Worm (Caenorhabditis elegans) whole organism, L3 larva: Measurements from ENCODE around the gene str-47.

Experiments used
- R02D3.7 ChIP-seq: fragments of 150-350 bp; optimal IDR thresholded peaks from 2 replicates; lab custom pipeline; 2014; ENCODE audit warnings: missing biosample characterization, missing genetic modification characterization
- ZK546.5 ChIP-seq: sonication (generic microtip); optimal IDR thresholded peaks from 2 replicates; lab custom pipeline; 2017; ENCODE audit warnings: missing biosample characterization, missing genetic modification characterization
- aly-2 ChIP-seq: fragments of 150-350 bp; optimal IDR thresholded peaks from 2 replicates; lab custom pipeline; 2014; ENCODE audit warnings: missing biosample characterization, missing genetic modification characterization
- ama-1 ChIP-seq: fragments of 150-350 bp; optimal IDR thresholded peaks from 2 replicates; lab custom pipeline; 2018
- ceh-28 ChIP-seq: fragments of 150-350 bp; optimal IDR thresholded peaks from 2 replicates; lab custom pipeline; 2014; ENCODE audit warnings: missing biosample characterization, missing genetic modification reagents, missing genetic modification characterization
- daf-12 ChIP-seq: fragments of 150-350 bp; optimal IDR thresholded peaks from 2 replicates; lab custom pipeline; 2014; ENCODE audit warnings: missing biosample characterization, missing genetic modification reagents, missing genetic modification characterization
- egl-27 ChIP-seq: sonication (generic microtip); optimal IDR thresholded peaks from 4 replicates; lab custom pipeline; 2017; ENCODE audit warnings: missing biosample characterization, missing genetic modification reagents, missing genetic modification characterization
- egl-5 ChIP-seq: fragments of 150-350 bp; optimal IDR thresholded peaks from 2 replicates; lab custom pipeline; 2017; ENCODE audit warnings: missing biosample characterization, missing genetic modification reagents, missing genetic modification characterization, inconsistent platforms
- elt-1 ChIP-seq: fragments of 150-350 bp; optimal IDR thresholded peaks from 2 replicates; lab custom pipeline; 2014; ENCODE audit warnings: missing biosample characterization, missing genetic modification characterization
- elt-2 ChIP-seq: sonication (generic microtip); optimal IDR thresholded peaks from 2 replicates; lab custom pipeline; 2016; ENCODE audit warnings: missing genetic modification reagents, mild to moderate bottlenecking, missing genetic modification characterization, missing compliant biosample characterization
- elt-3 ChIP-seq, 3 experiments: fragments of 150-350 bp in 1 of 3; sonication (generic microtip) in 2 of 3; optimal IDR thresholded peaks; 2 replicates in 2 of 3; 4 replicates in 1 of 3; lab custom pipeline; 2014 to 2017; ENCODE audit warnings: missing biosample characterization in 3 of 3, missing genetic modification characterization in 3 of 3
- fkh-10 ChIP-seq: sonication (generic microtip); optimal IDR thresholded peaks from 2 replicates; lab custom pipeline; 2017; ENCODE audit warnings: missing biosample characterization, missing genetic modification reagents, missing genetic modification characterization
- hmg-11 ChIP-seq: sonication (generic microtip); optimal IDR thresholded peaks from 2 replicates; lab custom pipeline; 2016; ENCODE audit warnings: missing genetic modification characterization, missing compliant biosample characterization
- lin-15B ChIP-seq: fragments of 150-350 bp; optimal IDR thresholded peaks from 2 replicates; lab custom pipeline; 2014; ENCODE audit warnings: missing biosample characterization, missing genetic modification characterization
- lin-39 ChIP-seq: fragments of 150-350 bp; optimal IDR thresholded peaks from 2 replicates; lab custom pipeline; 2018; ENCODE audit warnings: missing biosample characterization, missing genetic modification reagents, missing genetic modification characterization
- mdl-1 ChIP-seq: fragments of 150-350 bp; optimal IDR thresholded peaks from 2 replicates; lab custom pipeline; 2014; ENCODE audit warnings: missing biosample characterization, missing genetic modification characterization
- nfya-1 ChIP-seq: sonication (generic microtip); optimal IDR thresholded peaks from 2 replicates; lab custom pipeline; 2017; ENCODE audit warnings: missing genetic modification characterization, mild to moderate bottlenecking, missing compliant biosample characterization, antibody characterized with exemption, moderate library complexity; ENCODE audit not compliant: insufficient read depth
- nhr-11 ChIP-seq: fragments of 150-350 bp; optimal IDR thresholded peaks from 2 replicates; lab custom pipeline; 2014; ENCODE audit warnings: missing biosample characterization, missing genetic modification characterization
- nhr-23 ChIP-seq: fragments of 150-350 bp; optimal IDR thresholded peaks from 2 replicates; lab custom pipeline; 2014; ENCODE audit warnings: missing biosample characterization, missing genetic modification reagents, missing genetic modification characterization
- nhr-237 ChIP-seq: fragments of 150-350 bp; optimal IDR thresholded peaks from 2 replicates; lab custom pipeline; 2014; ENCODE audit warnings: missing biosample characterization, missing genetic modification characterization
- nhr-25 ChIP-seq: sonication (generic microtip); optimal IDR thresholded peaks from 2 replicates; lab custom pipeline; 2017; ENCODE audit warnings: missing biosample characterization, missing genetic modification characterization
- nhr-67 ChIP-seq: fragments of 150-350 bp; optimal IDR thresholded peaks from 2 replicates; lab custom pipeline; 2014; ENCODE audit warnings: missing biosample characterization, missing genetic modification characterization
- nhr-76 ChIP-seq: fragments of 150-350 bp; sonication (generic microtip); optimal IDR thresholded peaks from 5 replicates; lab custom pipeline; 2014; ENCODE audit warnings: missing biosample characterization, missing genetic modification characterization
- pha-4 ChIP-seq: fragments of 150-350 bp; optimal IDR thresholded peaks from 2 replicates; lab custom pipeline; 2014; ENCODE audit warnings: missing biosample characterization, missing genetic modification reagents, missing genetic modification characterization
- pqm-1 ChIP-seq: fragments of 150-350 bp; optimal IDR thresholded peaks from 2 replicates; lab custom pipeline; 2017; ENCODE audit warnings: missing biosample characterization, missing genetic modification characterization, inconsistent platforms
- sea-2 ChIP-seq: fragments of 150-350 bp; sonication (generic microtip); optimal IDR thresholded peaks from 4 replicates; lab custom pipeline; 2014; ENCODE audit warnings: missing biosample characterization, missing genetic modification reagents, missing genetic modification characterization
- snpc-4 ChIP-seq: fragments of 150-350 bp; optimal IDR thresholded peaks from 2 replicates; lab custom pipeline; 2014; ENCODE audit warnings: missing biosample characterization, missing genetic modification characterization
- tbx-2 ChIP-seq: sonication (generic microtip); optimal IDR thresholded peaks from 2 replicates; lab custom pipeline; 2016; ENCODE audit warnings: mild to moderate bottlenecking, missing genetic modification characterization, missing compliant biosample characterization
- unc-62 ChIP-seq: fragments of 150-350 bp; sonication (generic microtip); optimal IDR thresholded peaks from 4 replicates; lab custom pipeline; 2014; ENCODE audit warnings: missing biosample characterization, missing genetic modification reagents, missing genetic modification characterization
- zag-1 ChIP-seq: fragments of 150-350 bp; optimal IDR thresholded peaks from 2 replicates; lab custom pipeline; 2014; ENCODE audit warnings: missing biosample characterization, missing genetic modification characterization
- ztf-11 ChIP-seq: fragments of 150-350 bp; optimal IDR thresholded peaks from 2 replicates; lab custom pipeline; 2014; ENCODE audit warnings: missing biosample characterization, missing genetic modification characterization
- ztf-4 ChIP-seq: fragments of 150-350 bp; optimal IDR thresholded peaks from 2 replicates; lab custom pipeline; 2014; ENCODE audit warnings: missing biosample characterization, missing genetic modification characterization

Gene str-47

DNA sequence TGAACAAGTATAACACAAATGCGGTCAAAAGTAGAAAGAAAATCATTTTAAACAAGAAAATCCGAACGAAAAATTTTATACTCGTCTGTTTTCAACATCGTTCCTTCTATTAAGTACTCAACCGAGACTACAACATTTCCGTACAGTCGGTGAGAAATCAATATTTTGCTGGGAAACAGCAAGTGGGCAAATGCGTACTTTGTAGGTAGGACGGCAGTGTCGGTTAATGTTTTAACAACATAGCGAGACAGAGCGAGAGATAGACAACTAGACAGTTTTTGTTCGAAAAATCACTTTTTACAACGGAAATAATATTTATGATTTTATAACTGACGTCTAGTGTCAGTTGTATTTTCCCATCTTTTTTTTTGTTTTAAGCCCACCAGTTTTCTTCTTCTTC, 35.8 kb downstream of the str-47 start, which contains the start of gene cyp-33A1:
TSS of gene cyp-33A1 (minus strand) at position 72 of the 400 bp plus-strand sequence.
- TF ChIP-seq mdl-1 (tag; lab: Kevin White, UChicago): no peak
- no peak for TF ChIP-seq pha-4
- peak; percentile 25 for TF ChIP-seq nhr-25
- peak; percentile 65 for TF ChIP-seq ceh-28
- TF ChIP-seq elt-2: peak; percentile 32
- TF ChIP-seq pqm-1 (tag; lab: Kevin White, UChicago): peak; percentile 74
- no peak for TF ChIP-seq ztf-11 (tag; lab: Kevin White, UChicago)
- no peak for TF ChIP-seq nhr-237
- no peak for TF ChIP-seq nhr-67
- TF ChIP-seq nhr-23 (tag; lab: Kevin White, UChicago): peak; percentile 36
- TF ChIP-seq egl-5 (tag; lab: Kevin White, UChicago): peak; percentile 29
- no peak for TF ChIP-seq elt-3 (tag; optimal IDR thresholded peaks at IDR 0.05; lab: Kevin White, UChicago)
- no peak for TF ChIP-seq ztf-4 (tag; lab: Kevin White, UChicago)
- no peak for TF ChIP-seq ama-1 (lab: Kevin White, UChicago)
- TF ChIP-seq, all 47 proteins: peak for 6

ce11 chrV:7683907-7684655, 38.5 kb downstream of the str-47 start, which contains the start of gene sre-11:
sre-11 (minus strand) TSS chrV:7683957.
- TF ChIP-seq R02D3.7 (tag; lab: Kevin White, UChicago) (no peak), ama-1 (lab: Kevin White, UChicago) (no peak), lin-39 (tag; lab: Kevin White, UChicago) (no peak), egl-27 (tag; lab: Kevin White, UChicago) (no peak), nhr-76 (no peak), nhr-11 (tag; lab: Kevin White, UChicago) (no peak)

ce11 chrV:7686189-7686588, 40.6 kb downstream of the str-47 start, which contains the start of the genes nhr-94 and nhr-152:
nhr-94 (minus strand) TSS chrV:7686335.
nhr-152 (plus strand) TSS chrV:7686350.
- TF ChIP-seq nhr-25 (peak; percentile 80), sea-2 (GFP tag; lab: Kevin White, UChicago) (no peak), ceh-28 (no peak), snpc-4 (tag; lab: Kevin White, UChicago) (no peak), nfya-1 (tag; lab: Kevin White, UChicago) (peak; percentile 46), hmg-11 (tag; lab: Kevin White, UChicago) (no peak), elt-1 (tag; lab: Kevin White, UChicago) (peak; percentile 97)

- TF ChIP-seq elt-2: no peak
- no peak for TF ChIP-seq pqm-1 (tag; lab: Kevin White, UChicago)
- TF ChIP-seq elt-1 (tag; lab: Kevin White, UChicago): no peak
- no peak for TF ChIP-seq nhr-11 (tag; lab: Kevin White, UChicago)
- no peak for TF ChIP-seq ztf-11 (tag; lab: Kevin White, UChicago)
- no peak for TF ChIP-seq daf-12
- no peak for TF ChIP-seq elt-3 (tag; optimal IDR thresholded peaks at IDR 0.05; lab: Kevin White, UChicago)
- no peak for TF ChIP-seq ZK546.5 (tag; lab: Kevin White, UChicago)
- no peak for TF ChIP-seq aly-2 (tag; lab: Kevin White, UChicago)
- TF ChIP-seq ama-1 (lab: Kevin White, UChicago): no peak
- TF ChIP-seq, all 47 proteins: peak for 0
Observed at ce11 chrV:7689888-7690287, 44.3 kb downstream of the str-47 start, which contains the start of gene C12D5.9. C12D5.9 (minus strand) TSS chrV:7689988.

DNA sequence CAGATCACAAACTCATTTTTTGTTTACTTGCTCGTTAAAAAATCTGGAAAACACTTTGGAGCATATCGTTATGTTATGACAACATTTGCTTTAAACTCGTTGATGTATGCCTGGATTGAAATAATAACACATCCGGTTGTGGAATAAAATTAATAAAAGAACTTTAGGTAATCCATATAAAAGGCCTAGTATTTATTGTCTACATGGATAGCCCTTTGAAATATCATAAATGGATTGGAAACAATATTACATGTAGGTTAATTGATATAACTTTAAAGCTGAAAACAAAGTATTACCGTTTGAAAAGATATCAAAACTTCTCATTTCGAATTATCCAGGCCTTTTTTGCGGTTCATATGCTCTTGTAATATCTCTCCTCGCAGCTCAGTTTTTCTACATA, 45.1 kb downstream of the str-47 start:
- TF ChIP-seq mdl-1 (tag; lab: Kevin White, UChicago) (no peak), lin-15B (tag; lab: Kevin White, UChicago) (no peak), ceh-28 (no peak), ama-1 (lab: Kevin White, UChicago) (no peak), tbx-2 (tag; lab: Kevin White, UChicago) (no peak), ztf-4 (tag; lab: Kevin White, UChicago) (no peak), unc-62 (GFP tag; lab: Kevin White, UChicago) (no peak), zag-1 (tag; lab: Kevin White, UChicago) (no peak), fkh-10 (GFP tag; lab: Kevin White, UChicago) (no peak)
